Fruit fly (Drosophila melanogaster): ENCODE measurements around the gene Hira.

The Hira gene

DNA sequence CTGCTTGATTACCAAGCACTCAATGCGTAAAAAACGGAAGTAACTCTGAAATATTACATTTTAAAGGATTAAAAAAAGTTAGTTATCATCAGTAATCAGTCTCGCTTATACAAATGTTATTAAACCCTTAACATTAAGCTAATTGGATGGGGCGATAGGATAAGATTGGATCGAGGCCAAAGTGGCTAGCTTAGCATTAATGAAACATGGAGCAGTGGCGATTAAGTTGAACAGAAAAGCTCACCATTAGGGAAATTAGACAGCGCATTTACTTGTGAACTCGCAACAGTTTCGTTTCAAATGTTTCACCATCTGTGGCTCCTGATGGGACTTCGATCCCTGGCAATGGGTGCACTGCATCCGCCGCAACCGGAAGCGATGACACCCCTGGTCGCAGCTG is 42.8 kb downstream of the Hira start, which contains the start of gene Ir7a:
Ir7a (plus strand) TSS at position 301 of the 400 bp plus-strand sequence.
- TF ChIP-seq noc (tag; optimal IDR thresholded peaks at IDR 0.05), result no peak

- no peak for TF ChIP-seq noc (tag; optimal IDR thresholded peaks at IDR 0.05)
Observed at dm6 chrX:7768147-7768787, 46.3 kb downstream of the Hira start, which contains the start of gene CG34338. CG34338 (plus strand) TSS chrX:7768737.

Data from whole organism, larva.